Fruit fly (Drosophila melanogaster): ENCODE measurements around the gene CG17917.

Gene CG17917

dm6 chr3R:6368100-6368499, 26.3 kb downstream of the CG17917 start, which contains the start of gene CG42724 (continued):
- TF ChIP-seq Hr78 (GFP tag; optimal IDR thresholded peaks at IDR 0.05) (no peak), CG15479 (GFP tag; optimal IDR thresholded peaks at IDR 0.05) (peak; percentile 37), Dfd (GFP tag; optimal IDR thresholded peaks at IDR 0.05) (no peak), CG16863 (GFP tag; optimal IDR thresholded peaks at IDR 0.05) (peak; percentile 70), cad (GFP tag; optimal IDR thresholded peaks at IDR 0.05) (no peak), chif (GFP tag; optimal IDR thresholded peaks at IDR 0.05) (peak; percentile 32 to 65), CG7357 (GFP tag; IDR thresholded peaks at IDR 0.05) (no peak), tap (tag; optimal IDR thresholded peaks at IDR 0.05) (no peak), CG12299 (tag; optimal IDR thresholded peaks at IDR 0.05) (peak; percentile 39), CG3726 (GFP tag; IDR thresholded peaks at IDR 0.05) (no peak), croc (GFP tag; conservative IDR thresholded peaks at IDR 0.05) (peak; percentile 35; the same call in 1 of the 3 replicates), CG6272 (GFP tag; IDR thresholded peaks at IDR 0.05) (peak; percentile 57; the same call in 1 of the 2 replicates), slou (GFP tag; optimal IDR thresholded peaks at IDR 0.05) (peak; percentile 26), CG1024 (GFP tag; IDR thresholded peaks at IDR 0.05) (peak; percentile 35; the same call in 1 of the 2 replicates), B-H2 (GFP tag; optimal IDR thresholded peaks at IDR 0.05) (no peak), CG4328 (GFP tag; optimal IDR thresholded peaks at IDR 0.05) (no peak), Gug (GFP tag; IDR thresholded peaks at IDR 0.05) (peak; percentile 60; the same call in 2 of the 4 replicates), CG3407 (GFP tag; optimal IDR thresholded peaks at IDR 0.05) (no peak), CG9215 (GFP tag; IDR thresholded peaks at IDR 0.05) (0 out of 2 replicates have a peak, but pooled peaks have one; percentile 43), CG14860 (GFP tag; IDR thresholded peaks at IDR 0.05; ENCODE audit: partially characterized antibody) (no peak), stwl (tag; optimal IDR thresholded peaks at IDR 0.05) (peak; percentile 57), Jarid2 (GFP tag; optimal IDR thresholded peaks at IDR 0.05) (no peak), insv (GFP tag; optimal IDR thresholded peaks at IDR 0.05) (no peak), pb (GFP tag; optimal IDR thresholded peaks at IDR 0.05) (peak; percentile 9), pnt (GFP tag; optimal IDR thresholded peaks at IDR 0.05) (peak; percentile 70), slbo (GFP tag; IDR thresholded peaks at IDR 0.05) (peak; percentile 77), en (GFP tag; optimal IDR thresholded peaks at IDR 0.05) (peak; percentile 44), usp (GFP tag; optimal IDR thresholded peaks at IDR 0.05) (no peak), CG2875 (GFP tag; optimal IDR thresholded peaks at IDR 0.05) (no peak), lbe (GFP tag; optimal IDR thresholded peaks at IDR 0.05) (no peak), ken (GFP tag; IDR thresholded peaks at IDR 0.05) (peak; percentile 63; the same call in 2 of the 3 replicates), Antp (GFP tag; optimal IDR thresholded peaks at IDR 0.05) (peak; percentile 78), CG10366 (GFP tag; IDR thresholded peaks at IDR 0.05) (peak; percentile 29; the same call in 1 of the 2 replicates), CG1529 (GFP tag; optimal IDR thresholded peaks at IDR 0.05) (no peak), Poxn (GFP tag; IDR thresholded peaks at IDR 0.05) (no peak), nerfin-2 (GFP tag; IDR thresholded peaks at IDR 0.05; ENCODE audit: partially characterized antibody) (no peak), CG18764 (GFP tag; optimal IDR thresholded peaks at IDR 0.05) (peak; percentile 6), CG2199 (GFP tag; IDR thresholded peaks at IDR 0.05) (0 out of 3 replicates have a peak, but pooled peaks have one; percentile 55), Awh (GFP tag; IDR thresholded peaks at IDR 0.05) (no peak), kay (GFP tag; optimal IDR thresholded peaks at IDR 0.05) (peak; percentile 12), fd3F (GFP tag; optimal IDR thresholded peaks at IDR 0.05) (peak; percentile 6), Sry-β (GFP tag; optimal IDR thresholded peaks at IDR 0.05) (no peak), ap (GFP tag; IDR thresholded peaks at IDR 0.05) (no peak), CG18011 (GFP tag; optimal IDR thresholded peaks at IDR 0.05) (peak; percentile 42), CG42726 (GFP tag; IDR thresholded peaks at IDR 0.05; ENCODE audit: partially characterized antibody) (no peak), CG8765 (GFP tag; IDR thresholded peaks at IDR 0.05) (no peak), vnd (GFP tag; IDR thresholded peaks at IDR 0.05; ENCODE audit: partially characterized antibody) (peak; percentile 37; the same call in 1 of the 3 replicates), chn (GFP tag; optimal IDR thresholded peaks at IDR 0.05) (peak; percentile 80), CG1603 (tag; optimal IDR thresholded peaks at IDR 0.05) (peak; percentile 91), al (GFP tag; IDR thresholded peaks at IDR 0.05) (peak; percentile 32; the same call in 1 of the 2 replicates), CG14667 (GFP tag; IDR thresholded peaks at IDR 0.05) (peak; percentile 18; the same call in 1 of the 2 replicates)
